Fruit fly (Drosophila melanogaster): ENCODE data around the gene GlcAT-I.

The GlcAT-I gene

dm6 chrX:4150989-4151388, 20.0 kb downstream of the GlcAT-I start:
- TF ChIP-seq Scr (GFP tag; IDR thresholded peaks at IDR 0.05; ENCODE audit: partially characterized antibody) (no peak), lab (GFP tag; optimal IDR thresholded peaks at IDR 0.05) (peak; percentile 27), ab (GFP tag; optimal IDR thresholded peaks at IDR 0.05) (no peak), Med (GFP tag) (peak; percentile 64), tio (GFP tag; optimal IDR thresholded peaks at IDR 0.05) (peak; percentile 8), CG14441 (GFP tag; IDR thresholded peaks at IDR 0.05) (peak; percentile 35; the same call in 1 of the 2 replicates), Xrp1 (GFP tag; IDR thresholded peaks at IDR 0.05) (peak; percentile 32; the same call in 1 of the 2 replicates), Hr51 (GFP tag; optimal IDR thresholded peaks at IDR 0.05) (peak in 1 of 2 experiments; percentile 5), CG6683 (GFP tag; optimal IDR thresholded peaks at IDR 0.05) (no peak), Gug (GFP tag; IDR thresholded peaks at IDR 0.05) (no peak), CG6689 (GFP tag; IDR thresholded peaks at IDR 0.05) (0 out of 2 replicates have a peak, but pooled peaks have one; percentile 15), ken (GFP tag; IDR thresholded peaks at IDR 0.05) (0 out of 3 replicates have a peak, but pooled peaks have one; percentile 23), zen (tag; optimal IDR thresholded peaks at IDR 0.05) (peak; percentile 3), sens (GFP tag) (peak; percentile 10), CG42726 (GFP tag; IDR thresholded peaks at IDR 0.05; ENCODE audit: partially characterized antibody) (no peak), CG11696 (GFP tag; IDR thresholded peaks at IDR 0.05) (0 out of 2 replicates have a peak, but pooled peaks have one; percentile 52), grau (tag; optimal IDR thresholded peaks at IDR 0.05) (peak; percentile 6), CG11504 (tag; optimal IDR thresholded peaks at IDR 0.05) (peak; percentile 23), Asciz (GFP tag; optimal IDR thresholded peaks at IDR 0.05) (no peak), CG3847 (GFP tag; IDR thresholded peaks at IDR 0.05) (no peak), CG2120 (GFP tag; optimal IDR thresholded peaks at IDR 0.05) (peak; percentile 24), CG3407 (GFP tag; optimal IDR thresholded peaks at IDR 0.05) (no peak), dysf (GFP tag; IDR thresholded peaks at IDR 0.05) (0 out of 3 replicates have a peak, but pooled peaks have one; percentile 20), CG4854 (GFP tag; optimal IDR thresholded peaks at IDR 0.05) (no peak), row (GFP tag; IDR thresholded peaks at IDR 0.05) (peak; percentile 56; the same call in 2 of the 3 replicates), CG32532 (GFP tag; IDR thresholded peaks at IDR 0.05) (0 out of 2 replicates have a peak, but pooled peaks have one; percentile 7), ind (GFP tag; optimal IDR thresholded peaks at IDR 0.05) (peak; percentile 3), CG8359 (GFP tag; optimal IDR thresholded peaks at IDR 0.05; ENCODE audit: borderline replicate concordance) (no peak), twi (tag; optimal IDR thresholded peaks at IDR 0.05) (no peak), CG14667 (GFP tag; IDR thresholded peaks at IDR 0.05) (0 out of 2 replicates have a peak, but pooled peaks have one; percentile 13), ssp (GFP tag; IDR thresholded peaks at IDR 0.05) (no peak), Drgx (GFP tag; IDR thresholded peaks at IDR 0.05) (peak; percentile 55; the same call in 1 of the 2 replicates), CG31441 (GFP tag; IDR thresholded peaks at IDR 0.05) (no peak), dmrt99B (tag; optimal IDR thresholded peaks at IDR 0.05) (peak; percentile 41), CG1602 (GFP tag; optimal IDR thresholded peaks at IDR 0.05) (no peak), phol (tag; optimal IDR thresholded peaks at IDR 0.05) (peak; percentile 4)

dm6 chrX:4170492-4170891, 39.5 kb downstream of the GlcAT-I start:
- TF ChIP-seq knrl (GFP tag; IDR thresholded peaks at IDR 0.05; ENCODE audit: partially characterized antibody): no peak
- TF ChIP-seq CG31441 (GFP tag; IDR thresholded peaks at IDR 0.05): 0 out of 2 replicates have a peak, but pooled peaks have one; percentile 22
- TF ChIP-seq CG5180 (GFP tag; optimal IDR thresholded peaks at IDR 0.05): no peak
- TF ChIP-seq CG17186 (GFP tag; optimal IDR thresholded peaks at IDR 0.05): no peak
- TF ChIP-seq ewg (GFP tag; optimal IDR thresholded peaks at IDR 0.05): no peak
- TF ChIP-seq CG8388 (GFP tag; optimal IDR thresholded peaks at IDR 0.05): peak; percentile 5
- peak; percentile 35 for TF ChIP-seq gem (tag; optimal IDR thresholded peaks at IDR 0.05)
- TF ChIP-seq CG4730 (GFP tag; IDR thresholded peaks at IDR 0.05): no peak
- no peak for TF ChIP-seq hkb (optimal IDR thresholded peaks at IDR 0.05)
- TF ChIP-seq hkb (GFP tag; IDR thresholded peaks at IDR 0.05): peak; percentile 11; the same call in 1 of the 2 replicates
- 0 out of 3 replicates have a peak, but pooled peaks have one; percentile 37 for TF ChIP-seq ci (GFP tag; IDR thresholded peaks at IDR 0.05)
- TF ChIP-seq CG1603 (tag; optimal IDR thresholded peaks at IDR 0.05): peak; percentile 24
- peak; percentile 1 for TF ChIP-seq CG14710 (tag; optimal IDR thresholded peaks at IDR 0.05)
- peak; percentile 22 for TF ChIP-seq dmrt99B (tag; optimal IDR thresholded peaks at IDR 0.05)
- peak; percentile 36 for TF ChIP-seq Blimp-1 (GFP tag; optimal IDR thresholded peaks at IDR 0.05)
- peak; percentile 48 for TF ChIP-seq sens (GFP tag)
- no peak for TF ChIP-seq prd (optimal IDR thresholded peaks at IDR 0.05)
- TF ChIP-seq prd (GFP tag; IDR thresholded peaks at IDR 0.05): peak; percentile 49; the same call in 1 of the 3 replicates
